Fruit fly (Drosophila melanogaster) whole organism, embryonic: ENCODE results near the gene CG4133.

Experiments
- CG10267 ChIP-seq: fragments of 200-800 bp; sonication (Bioruptor generic); optimal IDR thresholded peaks from 2 replicates; lab custom pipeline; 2018; ENCODE audit warnings: missing biosample characterization, mild to moderate bottlenecking, missing genetic modification characterization, moderate library complexity
- CG12769 ChIP-seq: fragments of 200-800 bp; sonication (Bioruptor generic); optimal IDR thresholded peaks from 2 replicates; lab custom pipeline; 2019; ENCODE audit warnings: missing biosample characterization, mild to moderate bottlenecking, missing genetic modification characterization, moderate library complexity
- CG13296 ChIP-seq: fragments of 200-800 bp; sonication (Bioruptor generic); optimal IDR thresholded peaks from 3 replicates; lab custom pipeline; 2018; ENCODE audit warnings: missing biosample characterization, mild to moderate bottlenecking, missing genetic modification characterization
- CG1602 ChIP-seq: fragments of 200-800 bp; sonication (Bioruptor generic); optimal IDR thresholded peaks from 3 replicates; lab custom pipeline; 2016; ENCODE audit warnings: missing biosample characterization, missing genetic modification characterization
- CG17829 ChIP-seq: fragments of 200-800 bp; optimal IDR thresholded peaks from 2 replicates; lab custom pipeline; 2019; ENCODE audit warnings: missing biosample characterization, mild to moderate bottlenecking, missing genetic modification characterization, moderate library complexity
- CG18599 ChIP-seq: fragments of 200-800 bp; sonication (Bioruptor generic); optimal IDR thresholded peaks from 3 replicates; lab custom pipeline; 2017; ENCODE audit warnings: missing biosample characterization, missing genetic modification characterization, mild to moderate bottlenecking, moderate library complexity, missing genetic modification reagents
- CG2202 ChIP-seq: fragments of 200-800 bp; sonication (Bioruptor generic); optimal IDR thresholded peaks from 2 replicates; lab custom pipeline; 2018; ENCODE audit warnings: missing biosample characterization, mild to moderate bottlenecking, missing genetic modification characterization
- CG30020 ChIP-seq: fragments of 200-800 bp; optimal IDR thresholded peaks from 2 replicates; lab custom pipeline; 2019; ENCODE audit warnings: missing biosample characterization, mild to moderate bottlenecking, missing genetic modification characterization, moderate library complexity
- CG3281 ChIP-seq: fragments of 200-800 bp; sonication (Bioruptor generic); optimal IDR thresholded peaks from 3 replicates; lab custom pipeline; 2017; ENCODE audit warnings: missing biosample characterization, mild to moderate bottlenecking, missing genetic modification characterization
- CG4328 ChIP-seq: fragments of 200-800 bp; sonication (Bioruptor generic); optimal IDR thresholded peaks from 3 replicates; lab custom pipeline; 2017; ENCODE audit warnings: missing biosample characterization, missing genetic modification reagents, missing genetic modification characterization
- CG4360 ChIP-seq: fragments of 200-800 bp; sonication (Bioruptor generic); IDR thresholded peaks from 2 replicates; pipeline ENCODE4 v1.3.6; 2022; ENCODE audit warnings: missing biosample characterization, missing genetic modification characterization
- CG43689 ChIP-seq: fragments of 200-800 bp; sonication (Bioruptor generic); IDR thresholded peaks from 2 replicates; pipeline ENCODE4 v1.3.6; 2022; ENCODE audit warnings: missing biosample characterization, missing genetic modification characterization
- CG4404 ChIP-seq: fragments of 200-800 bp; sonication (Bioruptor generic); IDR thresholded peaks from 2 replicates; pipeline ENCODE4 v1.3.6; 2022; ENCODE audit warnings: missing biosample characterization, missing genetic modification characterization
- CG4424 ChIP-seq: fragments of 200-800 bp; sonication (Bioruptor generic); optimal IDR thresholded peaks from 3 replicates; lab custom pipeline; 2016; ENCODE audit warnings: missing biosample characterization, missing genetic modification characterization
- CG4820 ChIP-seq: fragments of 200-800 bp; sonication (Bioruptor generic); optimal IDR thresholded peaks from 3 replicates; lab custom pipeline; 2016; ENCODE audit warnings: missing biosample characterization, missing genetic modification characterization
- CG6689 ChIP-seq: fragments of 200-800 bp; sonication (Bioruptor generic); IDR thresholded peaks from 2 replicates; pipeline ENCODE4 v1.3.6; 2022; ENCODE audit warnings: missing biosample characterization, missing genetic modification characterization
- CG8089 ChIP-seq: fragments of 200-800 bp; sonication (Bioruptor generic); optimal IDR thresholded peaks from 3 replicates; lab custom pipeline; 2016; ENCODE audit warnings: missing biosample characterization, missing genetic modification characterization
- CG8388 ChIP-seq: fragments of 200-800 bp; sonication (Bioruptor generic); optimal IDR thresholded peaks from 2 replicates; lab custom pipeline; 2019; ENCODE audit warnings: missing biosample characterization, mild to moderate bottlenecking, missing genetic modification characterization, moderate library complexity
- CG9797 ChIP-seq: fragments of 200-800 bp; sonication (Bioruptor generic); optimal IDR thresholded peaks from 3 replicates; lab custom pipeline; 2018; ENCODE audit warnings: missing biosample characterization, mild to moderate bottlenecking, missing genetic modification characterization
- Camta ChIP-seq: fragments of 200-800 bp; sonication (Bioruptor generic); optimal IDR thresholded peaks from 2 replicates; lab custom pipeline; 2016; ENCODE audit warnings: missing biosample characterization, missing genetic modification characterization
- Dip3 ChIP-seq: fragments of 200-800 bp; sonication (Bioruptor generic); optimal IDR thresholded peaks from 3 replicates; lab custom pipeline; 2016; ENCODE audit warnings: missing biosample characterization, missing genetic modification characterization
- Dref ChIP-seq: fragments of 200-800 bp; sonication (Bioruptor generic); IDR thresholded peaks from 2 replicates; pipeline ENCODE4 v1.3.6; 2022; ENCODE audit warnings: missing biosample characterization, missing genetic modification characterization
- Ets97D ChIP-seq: fragments of 200-800 bp; sonication (Bioruptor generic); optimal IDR thresholded peaks from 3 replicates; lab custom pipeline; 2016; ENCODE audit warnings: missing biosample characterization, missing genetic modification characterization
- HLH3B ChIP-seq: fragments of 200-800 bp; sonication (Bioruptor generic); IDR thresholded peaks from 2 replicates; pipeline ENCODE4 v1.3.6; 2022; ENCODE audit warnings: missing biosample characterization, missing genetic modification characterization
- Hey ChIP-seq: fragments of 200-800 bp; sonication (Bioruptor generic); optimal IDR thresholded peaks from 3 replicates; lab custom pipeline; 2018; ENCODE audit warnings: missing biosample characterization, mild to moderate bottlenecking, missing genetic modification characterization
- HmgZ ChIP-seq: fragments of 200-800 bp; sonication (Bioruptor generic); optimal IDR thresholded peaks from 2 replicates; lab custom pipeline; 2018; ENCODE audit warnings: missing biosample characterization, mild to moderate bottlenecking, missing genetic modification characterization
- Hr78 ChIP-seq, 2 experiments: fragments of 200-800 bp in 1 of 2; fragments of >200 bp in 1 of 2; sonication (Bioruptor generic) in 1 of 2; optimal IDR thresholded peaks; 2 replicates each; lab custom pipeline; 2017 to 2019; ENCODE audit warnings: missing biosample characterization in 2 of 2, missing genetic modification characterization in 2 of 2, mild to moderate bottlenecking in 1 of 2, moderate library complexity in 1 of 2
- MTF-1 ChIP-seq: fragments of 200-800 bp; sonication (Bioruptor generic); optimal IDR thresholded peaks from 2 replicates; lab custom pipeline; 2018; ENCODE audit warnings: missing biosample characterization, mild to moderate bottlenecking, missing genetic modification characterization, borderline replicate concordance
- NC2β ChIP-seq: fragments of 200-800 bp; sonication (Bioruptor generic); optimal IDR thresholded peaks from 2 replicates; lab custom pipeline; 2016; ENCODE audit warnings: missing biosample characterization, missing genetic modification characterization
- NfI ChIP-seq: fragments of 200-800 bp; sonication (Bioruptor generic); optimal IDR thresholded peaks from 3 replicates; lab custom pipeline; 2018; ENCODE audit warnings: missing biosample characterization, mild to moderate bottlenecking, missing genetic modification characterization, moderate library complexity
- Ptx1 ChIP-seq: fragments of 200-800 bp; sonication (Bioruptor generic); IDR thresholded peaks from 2 replicates; pipeline ENCODE4 v1.3.6; 2022; ENCODE audit warnings: missing biosample characterization, missing genetic modification characterization
- Sox100B ChIP-seq: fragments of 200-800 bp; sonication (Bioruptor generic); optimal IDR thresholded peaks from 3 replicates; lab custom pipeline; 2018; ENCODE audit warnings: missing biosample characterization, mild to moderate bottlenecking, missing genetic modification characterization
- bcd ChIP-seq: fragments of 200-800 bp; sonication (Bioruptor generic); optimal IDR thresholded peaks from 2 replicates; lab custom pipeline; 2017; ENCODE audit warnings: missing biosample characterization, mild to moderate bottlenecking, missing genetic modification characterization
- bigmax ChIP-seq: fragments of 200-800 bp; sonication (Bioruptor generic); optimal IDR thresholded peaks from 2 replicates; lab custom pipeline; 2018; ENCODE audit warnings: missing biosample characterization, mild to moderate bottlenecking, missing genetic modification characterization
- ci ChIP-seq: fragments of 200-800 bp; sonication (Bioruptor generic); IDR thresholded peaks from 3 replicates; pipeline ENCODE4 v1.3.6; 2022; ENCODE audit warnings: missing biosample characterization, missing genetic modification characterization
- cwo ChIP-seq: fragments of 200-800 bp; sonication (Bioruptor generic); optimal IDR thresholded peaks from 3 replicates; lab custom pipeline; 2017; ENCODE audit warnings: missing biosample characterization, missing genetic modification characterization, mild to moderate bottlenecking, moderate library complexity, missing genetic modification reagents
- danr ChIP-seq: fragments of 200-800 bp; sonication (Bioruptor generic); IDR thresholded peaks from 2 replicates; pipeline ENCODE4 v1.3.6; 2022; ENCODE audit warnings: missing biosample characterization, missing genetic modification characterization
- ewg ChIP-seq: fragments of 200-800 bp; sonication (Bioruptor generic); optimal IDR thresholded peaks from 3 replicates; lab custom pipeline; 2017; ENCODE audit warnings: mild to moderate bottlenecking, missing biosample characterization, missing genetic modification reagents, missing genetic modification characterization
- ftz-f1 ChIP-seq: fragments of 200-800 bp; sonication (Bioruptor generic); optimal IDR thresholded peaks from 2 replicates; lab custom pipeline; 2016; ENCODE audit warnings: missing biosample characterization, missing genetic modification characterization
- inv ChIP-seq: fragments of 200-800 bp; sonication (Bioruptor generic); IDR thresholded peaks from 2 replicates; pipeline ENCODE4 v1.3.6; 2022; ENCODE audit warnings: missing biosample characterization, missing genetic modification characterization; ENCODE audit not compliant: partially characterized antibody
- odd ChIP-seq: fragments of 200-800 bp; sonication (Bioruptor generic); optimal IDR thresholded peaks from 2 replicates; lab custom pipeline; 2017; ENCODE audit warnings: missing biosample characterization, mild to moderate bottlenecking, missing genetic modification characterization
- onecut ChIP-seq: fragments of 200-800 bp; sonication (Bioruptor generic); IDR thresholded peaks from 2 replicates; pipeline ENCODE4 v1.3.6; 2022; ENCODE audit warnings: missing biosample characterization, missing genetic modification characterization
- tup ChIP-seq: fragments of 200-800 bp; sonication (Bioruptor generic); optimal IDR thresholded peaks from 2 replicates; lab custom pipeline; 2016; ENCODE audit warnings: missing biosample characterization, mild to moderate bottlenecking, missing genetic modification characterization, moderate library complexity
- wdn ChIP-seq: fragments of 200-800 bp; sonication (Bioruptor generic); IDR thresholded peaks from 2 replicates; pipeline ENCODE4 v1.3.6; 2022; ENCODE audit warnings: missing biosample characterization, missing genetic modification characterization
- zfh1 ChIP-seq: fragments of 200-800 bp; sonication (Bioruptor generic); IDR thresholded peaks from 3 replicates; pipeline ENCODE4 v1.3.6; 2022; ENCODE audit warnings: missing biosample characterization, missing genetic modification characterization

CG4133 gene

dm6 chr2L:412931-413330 lies 42.4 kb upstream of the CG4133 start (continued):
- TF ChIP-seq Hey (tag; lab: Kevin White, UChicago) (no peak), NC2β (no peak), CG3281 (GFP tag; lab: Kevin White, UChicago) (peak; percentile 66), HmgZ (tag; lab: Kevin White, UChicago) (peak; percentile 14), CG8388 (GFP tag; lab: Kevin White, UChicago) (no peak), CG17829 (tag; lab: Kevin White, UChicago) (peak; percentile 3), tup (GFP tag; lab: Kevin White, UChicago) (peak; percentile 11), CG6689 (GFP tag; lab: Robert Waterston, UW) (peak; percentile 18; the same call in 1 of the 2 replicates), Ptx1 (GFP tag; lab: Robert Waterston, UW) (peak; percentile 41; the same call in 1 of the 2 replicates), cwo (GFP tag; lab: Kevin White, UChicago) (peak; percentile 66), wdn (GFP tag; lab: Robert Waterston, UW) (no peak), inv (GFP tag; lab: Robert Waterston, UW) (no peak), Dref (GFP tag; lab: Robert Waterston, UW) (no peak), CG18599 (GFP tag; lab: Kevin White, UChicago) (peak; percentile 78), HLH3B (GFP tag; lab: Robert Waterston, UW) (0 out of 2 replicates have a peak, but pooled peaks have one; percentile 5), CG12769 (tag; lab: Kevin White, UChicago) (no peak), Camta (GFP tag; lab: Kevin White, UChicago) (no peak), bcd (no peak), CG13296 (peak; percentile 54)

DNA sequence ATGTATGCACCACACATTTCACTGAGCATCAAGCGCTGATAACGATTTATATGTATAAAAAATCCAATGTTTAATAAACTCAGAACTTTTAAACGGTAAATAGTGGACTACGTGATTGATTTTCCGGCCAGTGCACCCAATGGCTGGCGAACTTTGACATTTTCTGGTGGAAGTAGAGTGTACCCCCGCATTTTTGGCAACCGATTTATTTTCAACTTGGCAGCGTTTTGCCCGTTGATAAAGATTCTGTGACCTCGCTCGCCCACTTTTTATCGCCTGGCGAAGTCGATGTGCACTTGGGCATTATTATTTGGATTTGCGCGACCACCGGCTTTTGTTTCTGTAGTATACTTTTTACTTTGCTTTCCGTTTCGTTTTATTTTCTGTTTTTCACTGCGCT lies 41.4 kb upstream of the CG4133 start:
- TF ChIP-seq CG8388 (GFP tag; lab: Kevin White, UChicago) (no peak), Hr78 (GFP tag; optimal IDR thresholded peaks at IDR 0.05; lab: Kevin White, UChicago) (peak in 1 of 2 experiments; percentile 60)

dm6 chr2L:414593-415399 lies 40.5 kb upstream of the CG4133 start, which contains the start of the genes AP-2alpha and ebi:
Gene AP-2alpha (minus strand): TSS chr2L:414777.
Gene ebi (plus strand): TSS chr2L:415067.
- TF ChIP-seq danr (peak; percentile 87), bigmax (GFP tag; lab: Kevin White, UChicago) (no peak), CG4404 (GFP tag; lab: Robert Waterston, UW) (peak; percentile 92), Sox100B (GFP tag; lab: Kevin White, UChicago) (peak; percentile 74), CG8089 (GFP tag; lab: Kevin White, UChicago) (peak; percentile 91), CG10267 (tag; lab: Kevin White, UChicago) (peak; percentile 78), onecut (GFP tag; lab: Robert Waterston, UW) (peak; percentile 96), NfI (GFP tag; lab: Kevin White, UChicago) (peak; percentile 83), CG1602 (GFP tag; lab: Kevin White, UChicago) (peak; percentile 88), CG4328 (GFP tag; lab: Kevin White, UChicago) (peak; percentile 54), CG9797 (GFP tag; lab: Kevin White, UChicago) (peak; percentile 92), MTF-1 (peak; percentile 58), Ets97D (GFP tag; lab: Kevin White, UChicago) (peak; percentile 92), ci (GFP tag; lab: Robert Waterston, UW) (peak; percentile 85), CG4360 (no peak), Dip3 (GFP tag; lab: Kevin White, UChicago) (peak; percentile 92), zfh1 (GFP tag; lab: Robert Waterston, UW) (peak; percentile 83), CG43689 (GFP tag; lab: Robert Waterston, UW) (peak; percentile 63; the same call in 1 of the 2 replicates), CG4424 (GFP tag; lab: Kevin White, UChicago) (peak; percentile 92), CG4820 (GFP tag; lab: Kevin White, UChicago) (peak; percentile 86), CG2202 (peak; percentile 77), ewg (GFP tag; lab: Kevin White, UChicago) (peak; percentile 89), odd (GFP tag; lab: Kevin White, UChicago) (peak; percentile 60), ftz-f1 (peak; percentile 79), CG30020 (tag; lab: Kevin White, UChicago) (peak; percentile 74)
